Worm (Caenorhabditis elegans) whole organism, L2 larva: ENCODE data around the gene mdt-15.

Experiments
- C34F6.9 ChIP-seq: fragments of 150-350 bp; optimal IDR thresholded peaks from 2 replicates; lab custom pipeline; 2014; ENCODE audit warnings: missing biosample characterization, missing genetic modification characterization
- F13H6.1 ChIP-seq: sonication (generic microtip); optimal IDR thresholded peaks from 2 replicates; lab custom pipeline; 2016; ENCODE audit warnings: missing genetic modification characterization, missing compliant biosample characterization
- Y55F3AM.14 ChIP-seq: fragments of 200-800 bp; sonication (Bioruptor generic); optimal IDR thresholded peaks from 2 replicates; lab custom pipeline; 2018; ENCODE audit warnings: mild to moderate bottlenecking, missing genetic modification characterization, missing compliant biosample characterization
- alr-1 ChIP-seq: fragments of 150-350 bp; optimal IDR thresholded peaks from 2 replicates; lab custom pipeline; 2014; ENCODE audit warnings: missing biosample characterization, missing genetic modification characterization
- ama-1 ChIP-seq: fragments of 150-350 bp; optimal IDR thresholded peaks from 2 replicates; lab custom pipeline; 2018; ENCODE audit warnings: inconsistent platforms
- blmp-1 ChIP-seq: sonication (generic microtip); optimal IDR thresholded peaks from 2 replicates; lab custom pipeline; 2017; ENCODE audit warnings: missing genetic modification characterization, mild to moderate bottlenecking, missing compliant biosample characterization, antibody characterized with exemption, moderate library complexity; ENCODE audit not compliant: insufficient read depth
- ceh-82 ChIP-seq: fragments of 150-350 bp; optimal IDR thresholded peaks from 2 replicates; lab custom pipeline; 2014; ENCODE audit warnings: missing biosample characterization, missing genetic modification characterization
- crh-2 ChIP-seq: sonication (generic microtip); optimal IDR thresholded peaks from 2 replicates; lab custom pipeline; 2017; ENCODE audit warnings: missing biosample characterization, missing genetic modification characterization
- dmd-4 ChIP-seq: sonication (generic microtip); optimal IDR thresholded peaks from 2 replicates; lab custom pipeline; 2017; ENCODE audit warnings: missing biosample characterization, missing genetic modification characterization
- egl-27 ChIP-seq: sonication (generic microtip); optimal IDR thresholded peaks from 3 replicates; lab custom pipeline; 2017; ENCODE audit warnings: missing biosample characterization, missing genetic modification reagents, missing genetic modification characterization
- elt-1 ChIP-seq: fragments of 150-350 bp; optimal IDR thresholded peaks from 2 replicates; lab custom pipeline; 2014; ENCODE audit warnings: missing biosample characterization, missing genetic modification characterization
- fos-1 ChIP-seq: fragments of 150-350 bp; optimal IDR thresholded peaks from 2 replicates; lab custom pipeline; 2014; ENCODE audit warnings: missing biosample characterization, missing genetic modification characterization
- gmeb-1 ChIP-seq: fragments of 150-350 bp; optimal IDR thresholded peaks from 2 replicates; lab custom pipeline; 2014; ENCODE audit warnings: missing biosample characterization, missing genetic modification characterization
- lin-11 ChIP-seq: fragments of 150-350 bp; sonication (generic microtip); optimal IDR thresholded peaks from 2 replicates; lab custom pipeline; 2014; ENCODE audit warnings: missing biosample characterization, missing genetic modification characterization, inconsistent platforms, mixed read lengths
- lin-13 ChIP-seq: fragments of 150-350 bp; optimal IDR thresholded peaks from 2 replicates; lab custom pipeline; 2014; ENCODE audit warnings: missing biosample characterization, missing genetic modification reagents, missing genetic modification characterization
- lin-39 ChIP-seq: fragments of 150-350 bp; optimal IDR thresholded peaks from 2 replicates; lab custom pipeline; 2014; ENCODE audit warnings: missing biosample characterization, missing genetic modification reagents, missing genetic modification characterization
- lsy-2 ChIP-seq, 2 experiments: fragments of 150-350 bp in 1 of 2; sonication (generic microtip) in 1 of 2; optimal IDR thresholded peaks; 2 replicates each; lab custom pipeline; 2014 to 2017; ENCODE audit warnings: missing biosample characterization in 2 of 2, missing genetic modification characterization in 2 of 2
- mab-5 ChIP-seq: fragments of 150-350 bp; optimal IDR thresholded peaks from 2 replicates; lab custom pipeline; 2014; ENCODE audit warnings: missing biosample characterization, missing genetic modification characterization
- mbf-1 ChIP-seq: sonication (generic microtip); optimal IDR thresholded peaks from 2 replicates; lab custom pipeline; 2017; ENCODE audit warnings: missing biosample characterization, missing genetic modification characterization
- mdl-1 ChIP-seq, 2 experiments: fragments of 150-350 bp in 1 of 2; sonication (generic microtip) in 1 of 2; optimal IDR thresholded peaks; 2 replicates each; lab custom pipeline; 2017; ENCODE audit warnings: missing biosample characterization in 2 of 2, missing genetic modification characterization in 2 of 2
- nhr-10 ChIP-seq: sonication (generic microtip); optimal IDR thresholded peaks from 2 replicates; lab custom pipeline; 2017; ENCODE audit warnings: missing biosample characterization, missing genetic modification characterization
- nhr-11 ChIP-seq: fragments of 150-350 bp; optimal IDR thresholded peaks from 2 replicates; lab custom pipeline; 2014; ENCODE audit warnings: missing biosample characterization, missing genetic modification characterization
- nhr-12 ChIP-seq: fragments of 150-350 bp; optimal IDR thresholded peaks from 2 replicates; lab custom pipeline; 2014; ENCODE audit warnings: missing biosample characterization, missing genetic modification characterization
- nhr-129 ChIP-seq: fragments of 150-350 bp; optimal IDR thresholded peaks from 2 replicates; lab custom pipeline; 2014; ENCODE audit warnings: missing biosample characterization, missing genetic modification characterization
- nhr-21 ChIP-seq: fragments of 150-350 bp; optimal IDR thresholded peaks from 2 replicates; lab custom pipeline; 2014; ENCODE audit warnings: missing biosample characterization, missing genetic modification characterization
- nhr-23 ChIP-seq: fragments of 150-350 bp; optimal IDR thresholded peaks from 2 replicates; lab custom pipeline; 2014; ENCODE audit warnings: missing biosample characterization, missing genetic modification reagents, missing genetic modification characterization
- nhr-237 ChIP-seq: fragments of 150-350 bp; optimal IDR thresholded peaks from 2 replicates; lab custom pipeline; 2014; ENCODE audit warnings: missing biosample characterization, missing genetic modification characterization
- nhr-25 ChIP-seq: fragments of 150-350 bp; sonication (generic microtip); optimal IDR thresholded peaks from 3 replicates; lab custom pipeline; 2014; ENCODE audit warnings: missing biosample characterization, missing genetic modification characterization
- nhr-6 ChIP-seq: fragments of 150-350 bp; optimal IDR thresholded peaks from 2 replicates; lab custom pipeline; 2014; ENCODE audit warnings: missing biosample characterization, missing genetic modification characterization
- nhr-77 ChIP-seq: fragments of 150-350 bp; optimal IDR thresholded peaks from 2 replicates; lab custom pipeline; 2014; ENCODE audit warnings: missing biosample characterization, missing genetic modification characterization
- peb-1 ChIP-seq: fragments of 150-350 bp; optimal IDR thresholded peaks from 2 replicates; lab custom pipeline; 2014; ENCODE audit warnings: missing biosample characterization, missing genetic modification characterization
- sem-4 ChIP-seq: fragments of 150-350 bp; optimal IDR thresholded peaks from 2 replicates; lab custom pipeline; 2014; ENCODE audit warnings: missing biosample characterization, missing genetic modification reagents, missing genetic modification characterization
- sma-3 ChIP-seq: sonication (generic microtip); optimal IDR thresholded peaks from 2 replicates; lab custom pipeline; 2016; ENCODE audit warnings: missing genetic modification reagents, missing genetic modification characterization, missing compliant biosample characterization
- sma-9 ChIP-seq, 2 experiments: fragments of 150-350 bp in 1 of 2; sonication (generic microtip) in 1 of 2; optimal IDR thresholded peaks; 2 replicates each; lab custom pipeline; 2014 to 2016; ENCODE audit warnings: missing genetic modification characterization in 2 of 2, mild to moderate bottlenecking in 1 of 2, missing biosample characterization in 1 of 2, missing compliant biosample characterization in 1 of 2, missing genetic modification reagents in 1 of 2, moderate library complexity in 1 of 2
- unc-39 ChIP-seq: fragments of 150-350 bp; optimal IDR thresholded peaks from 2 replicates; lab custom pipeline; 2014; ENCODE audit warnings: missing biosample characterization, missing genetic modification characterization
- unc-55 ChIP-seq: fragments of 150-350 bp; sonication (generic microtip); optimal IDR thresholded peaks from 3 replicates; lab custom pipeline; 2014; ENCODE audit warnings: missing biosample characterization, missing genetic modification reagents, missing genetic modification characterization
- unc-62 ChIP-seq: fragments of 150-350 bp; optimal IDR thresholded peaks from 2 replicates; lab custom pipeline; 2014; ENCODE audit warnings: missing biosample characterization, missing genetic modification reagents, missing genetic modification characterization
- zag-1 ChIP-seq: fragments of 150-350 bp; optimal IDR thresholded peaks from 2 replicates; lab custom pipeline; 2014; ENCODE audit warnings: missing biosample characterization, missing genetic modification characterization
- ztf-1 ChIP-seq: fragments of 200-800 bp; sonication (Bioruptor generic); conservative IDR thresholded peaks from 2 replicates; pipeline ENCODE4 v1.3.6; 2022; ENCODE audit warnings: missing genetic modification characterization, missing compliant biosample characterization
- ztf-11 ChIP-seq: sonication (generic microtip); optimal IDR thresholded peaks from 2 replicates; lab custom pipeline; 2017; ENCODE audit warnings: missing biosample characterization, missing genetic modification characterization
- ztf-4 ChIP-seq: fragments of 150-350 bp; optimal IDR thresholded peaks from 2 replicates; lab custom pipeline; 2014; ENCODE audit warnings: missing biosample characterization, missing genetic modification characterization

The mdt-15 gene

ce11 chrIII:5855637-5856179 is 22.2 kb upstream of the mdt-15 start, which contains the start of the genes cct-6 and alh-9 (continued):
- no peak for TF ChIP-seq nhr-23
- TF ChIP-seq lin-39 (tag; lab: Kevin White, UChicago), result no peak
- no peak for TF ChIP-seq ztf-11
- peak; percentile 76 for TF ChIP-seq sma-9 (GFP tag; optimal IDR thresholded peaks at IDR 0.05; lab: Kevin White, UChicago)
- TF ChIP-seq sma-9 (tag; optimal IDR thresholded peaks at IDR 0.05; lab: Kevin White, UChicago), result no peak
- no peak for TF ChIP-seq nhr-237 (tag; lab: Kevin White, UChicago)

DNA sequence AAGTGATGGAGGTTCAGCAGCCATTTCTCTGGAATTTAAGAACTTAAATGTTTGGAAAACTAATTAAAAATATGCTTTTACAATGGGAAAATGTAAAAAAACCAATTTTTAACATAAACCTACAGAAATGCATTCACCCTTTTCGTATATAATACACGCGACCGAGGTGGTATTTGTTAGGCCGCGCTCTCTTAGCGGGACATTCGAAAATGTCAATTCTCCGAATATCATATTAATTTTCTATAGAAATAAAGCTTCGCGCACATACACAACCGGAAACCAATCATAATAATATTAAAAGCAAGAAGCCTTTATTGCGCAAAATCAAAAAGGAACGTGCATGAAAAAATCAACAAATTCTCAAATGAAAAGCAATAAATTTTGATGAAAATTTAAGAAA is 19.7 kb upstream of the mdt-15 start, which contains the start of gene ddx-23:
ddx-23 (minus strand) TSS at position 30 of the 400 bp plus-strand sequence.
- TF ChIP-seq ama-1 (lab: Kevin White, UChicago) (peak; percentile 53), ztf-4 (tag; lab: Kevin White, UChicago) (peak; percentile 81), lin-13 (GFP tag; lab: Kevin White, UChicago) (peak; percentile 8), nhr-237 (tag; lab: Kevin White, UChicago) (no peak), ztf-11 (no peak), fos-1 (tag; lab: Kevin White, UChicago) (no peak), lsy-2 (tag; optimal IDR thresholded peaks at IDR 0.05; lab: Kevin White, UChicago) (peak in 1 of 2 experiments; percentile 57), sma-3 (GFP tag; lab: Kevin White, UChicago) (peak; percentile 49), C34F6.9 (peak; percentile 14), gmeb-1 (peak; percentile 63), unc-55 (GFP tag; lab: Kevin White, UChicago) (peak; percentile 4)

ce11 chrIII:5846412-5846811 is 12.9 kb upstream of the mdt-15 start:
- TF ChIP-seq zag-1 (tag; lab: Kevin White, UChicago) (no peak), F13H6.1 (tag; lab: Kevin White, UChicago) (no peak), mab-5 (tag; lab: Kevin White, UChicago) (no peak), lin-13 (GFP tag; lab: Kevin White, UChicago) (no peak), nhr-10 (tag; lab: Kevin White, UChicago) (no peak), crh-2 (tag; lab: Kevin White, UChicago) (peak; percentile 7), sma-9 (GFP tag; optimal IDR thresholded peaks at IDR 0.05; lab: Kevin White, UChicago) (peak; percentile 3), sma-9 (tag; optimal IDR thresholded peaks at IDR 0.05; lab: Kevin White, UChicago) (no peak), unc-55 (GFP tag; lab: Kevin White, UChicago) (peak; percentile 30), gmeb-1 (no peak), ztf-4 (tag; lab: Kevin White, UChicago) (no peak), C34F6.9 (peak; percentile 49)

DNA sequence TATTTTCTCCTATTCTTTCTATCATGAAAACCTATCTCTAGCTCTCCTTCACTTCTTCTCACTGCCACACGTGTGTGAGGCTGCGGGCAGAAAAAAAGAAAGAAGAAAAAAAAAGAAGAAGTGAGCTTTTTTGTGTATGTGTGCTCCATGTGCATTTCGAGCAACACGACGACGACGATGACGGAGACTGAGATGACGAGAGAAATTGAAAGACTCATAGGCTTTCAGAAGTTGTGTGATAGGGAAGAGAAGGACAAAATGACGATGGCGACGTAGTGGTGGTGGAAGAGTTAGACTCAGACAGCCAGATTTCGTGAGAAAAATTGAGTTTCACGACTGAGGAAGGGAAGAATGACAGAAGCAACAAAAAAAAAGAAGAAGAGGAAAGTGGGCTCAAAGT is 11.9 kb upstream of the mdt-15 start:
- no peak for TF ChIP-seq nhr-10 (tag; lab: Kevin White, UChicago)
- no peak for TF ChIP-seq alr-1 (tag; lab: Kevin White, UChicago)
- TF ChIP-seq nhr-25 (tag; lab: Kevin White, UChicago), result no peak
- TF ChIP-seq unc-55 (GFP tag; lab: Kevin White, UChicago), result peak; percentile 94
- no peak for TF ChIP-seq unc-62 (GFP tag; lab: Kevin White, UChicago)
- TF ChIP-seq peb-1 (tag; lab: Kevin White, UChicago), result no peak
- no peak for TF ChIP-seq nhr-237 (tag; lab: Kevin White, UChicago)
- TF ChIP-seq nhr-77, result no peak
- no peak for TF ChIP-seq fos-1 (tag; lab: Kevin White, UChicago)
- no peak for TF ChIP-seq ztf-11
- peak; percentile 94 for TF ChIP-seq zag-1 (tag; lab: Kevin White, UChicago)
- no peak for TF ChIP-seq sma-3 (GFP tag; lab: Kevin White, UChicago)
- TF ChIP-seq F13H6.1 (tag; lab: Kevin White, UChicago), result peak; percentile 76
- no peak for TF ChIP-seq elt-1 (tag; lab: Kevin White, UChicago)
- TF ChIP-seq gmeb-1, result no peak
- no peak for TF ChIP-seq blmp-1 (tag; lab: Kevin White, UChicago)
- peak; percentile 91 for TF ChIP-seq nhr-129
- no peak for TF ChIP-seq ama-1 (lab: Kevin White, UChicago)
- TF ChIP-seq nhr-23, result no peak
- peak; percentile 34 for TF ChIP-seq lin-11 (tag; lab: Kevin White, UChicago)
- no peak for TF ChIP-seq unc-39 (tag; lab: Kevin White, UChicago)
- no peak for TF ChIP-seq nhr-21 (tag; lab: Kevin White, UChicago)
- no peak for TF ChIP-seq ztf-1
- TF ChIP-seq ceh-82 (tag; lab: Kevin White, UChicago), result no peak
- peak; percentile 82 for TF ChIP-seq crh-2 (tag; lab: Kevin White, UChicago)
- peak; percentile 61 for TF ChIP-seq ztf-4 (tag; lab: Kevin White, UChicago)
- TF ChIP-seq sma-9 (GFP tag; optimal IDR thresholded peaks at IDR 0.05; lab: Kevin White, UChicago), result peak; percentile 72
- TF ChIP-seq sma-9 (tag; optimal IDR thresholded peaks at IDR 0.05; lab: Kevin White, UChicago), result no peak
- TF ChIP-seq dmd-4 (tag; lab: Kevin White, UChicago), result no peak
- TF ChIP-seq mdl-1 (tag; optimal IDR thresholded peaks at IDR 0.05; lab: Kevin White, UChicago), result peak; percentile 89 to 95
- TF ChIP-seq egl-27 (tag; lab: Kevin White, UChicago), result peak; percentile 85
- TF ChIP-seq lsy-2 (tag; optimal IDR thresholded peaks at IDR 0.05; lab: Kevin White, UChicago), result peak; percentile 2 to 77
- TF ChIP-seq nhr-11, result no peak
- peak; percentile 58 for TF ChIP-seq lin-13 (GFP tag; lab: Kevin White, UChicago)
- TF ChIP-seq C34F6.9, result peak; percentile 83
- peak; percentile 71 for TF ChIP-seq Y55F3AM.14
- TF ChIP-seq sem-4 (tag; lab: Kevin White, UChicago), result peak; percentile 28
- peak; percentile 41 for TF ChIP-seq nhr-6 (tag; lab: Kevin White, UChicago)
- no peak for TF ChIP-seq nhr-12 (tag; lab: Kevin White, UChicago)
- TF ChIP-seq mbf-1 (tag; lab: Kevin White, UChicago), result no peak
- no peak for TF ChIP-seq lin-39 (tag; lab: Kevin White, UChicago)
- TF ChIP-seq mab-5 (tag; lab: Kevin White, UChicago), result no peak
